Worm (Caenorhabditis elegans) whole organism, early embryonic: ENCODE measurements around the gene ung-1.

Experiments
- B0310.2 ChIP-seq: sonication (generic microtip); optimal IDR thresholded peaks from 2 replicates; lab custom pipeline; 2016; ENCODE audit warnings: mild to moderate bottlenecking, missing genetic modification characterization, missing compliant biosample characterization
- F13C5.2 ChIP-seq: sonication (generic microtip); optimal IDR thresholded peaks from 2 replicates; lab custom pipeline; 2017; ENCODE audit warnings: mild to moderate bottlenecking, missing genetic modification characterization, inconsistent platforms, missing compliant biosample characterization
- aly-1 ChIP-seq: sonication (generic microtip); optimal IDR thresholded peaks from 2 replicates; lab custom pipeline; 2016; ENCODE audit warnings: missing genetic modification characterization, missing compliant biosample characterization
- ama-1 ChIP-seq: fragments of 150-350 bp; optimal IDR thresholded peaks from 2 replicates; lab custom pipeline; 2014
- ceh-13 ChIP-seq: fragments of 200-800 bp; sonication (Bioruptor generic); optimal IDR thresholded peaks from 2 replicates; lab custom pipeline; 2018; ENCODE audit warnings: mild to moderate bottlenecking, missing genetic modification characterization, missing compliant biosample characterization
- ceh-36 ChIP-seq: sonication (generic microtip); optimal IDR thresholded peaks from 2 replicates; lab custom pipeline; 2016; ENCODE audit warnings: missing genetic modification characterization, inconsistent platforms, missing compliant biosample characterization
- ets-7 ChIP-seq: sonication (generic microtip); optimal IDR thresholded peaks from 2 replicates; lab custom pipeline; 2016; ENCODE audit warnings: missing genotype, missing genetic modification characterization, missing compliant biosample characterization
- flt-1 ChIP-seq: fragments of 200-800 bp; sonication (Bioruptor generic); IDR thresholded peaks from 2 replicates; pipeline ENCODE4 v1.3.6; 2022; ENCODE audit warnings: missing genetic modification characterization, missing compliant biosample characterization
- hmbx-1 ChIP-seq: sonication (generic microtip); optimal IDR thresholded peaks from 2 replicates; lab custom pipeline; 2016; ENCODE audit warnings: mild to moderate bottlenecking, missing genetic modification characterization, missing compliant biosample characterization
- hmg-4 ChIP-seq: fragments of 200-800 bp; sonication (Bioruptor generic); optimal IDR thresholded peaks from 2 replicates; lab custom pipeline; 2018; ENCODE audit warnings: mild to moderate bottlenecking, missing genetic modification characterization, missing compliant biosample characterization
- hnd-1 ChIP-seq: sonication (generic microtip); optimal IDR thresholded peaks from 2 replicates; lab custom pipeline; 2016; ENCODE audit warnings: missing genetic modification characterization, missing compliant biosample characterization
- pes-1 ChIP-seq: fragments of 200-800 bp; sonication (Bioruptor generic); IDR thresholded peaks from 2 replicates; pipeline ENCODE4 v1.3.6; 2022; ENCODE audit warnings: missing genetic modification reagents, missing genetic modification characterization, missing compliant biosample characterization
- scrt-1 ChIP-seq: fragments of 200-800 bp; sonication (Bioruptor generic); IDR thresholded peaks from 2 replicates; pipeline ENCODE4 v1.3.6; 2022; ENCODE audit warnings: missing genetic modification characterization, missing compliant biosample characterization
- sea-1 ChIP-seq: fragments of 200-800 bp; sonication (Bioruptor generic); conservative IDR thresholded peaks from 2 replicates; pipeline ENCODE4 v1.3.6; 2022; ENCODE audit warnings: missing genetic modification characterization, missing compliant biosample characterization
- tbx-11 ChIP-seq: fragments of 200-800 bp; sonication (Bioruptor generic); IDR thresholded peaks from 2 replicates; pipeline ENCODE4 v1.3.6; 2022; ENCODE audit warnings: missing genetic modification characterization, missing compliant biosample characterization
- tbx-37 ChIP-seq: fragments of 200-800 bp; sonication (Bioruptor generic); conservative IDR thresholded peaks from 2 replicates; pipeline ENCODE4 v1.3.6; 2022; ENCODE audit warnings: missing genetic modification reagents, missing genetic modification characterization, missing compliant biosample characterization
- tra-4 ChIP-seq: sonication (generic microtip); optimal IDR thresholded peaks from 2 replicates; lab custom pipeline; 2017; ENCODE audit warnings: missing genetic modification characterization, missing compliant biosample characterization

ung-1 gene

ce11 chrIII:11981539-11981938 is 7.6 kb upstream of the ung-1 start:
- no peak for TF ChIP-seq ama-1
- no peak for TF ChIP-seq flt-1 (GFP tag; lab: Robert Waterston, UW)
- TF ChIP-seq B0310.2 (tag; lab: Kevin White, UChicago), result no peak
- no peak for TF ChIP-seq tra-4 (tag; lab: Kevin White, UChicago)
- no peak for TF ChIP-seq ceh-13 (GFP tag; lab: Kevin White, UChicago)
- no peak for TF ChIP-seq F13C5.2 (tag; lab: Kevin White, UChicago)
- no peak for TF ChIP-seq hmg-4
- no peak for TF ChIP-seq sea-1 (GFP tag; lab: Robert Waterston, UW)
- no peak for TF ChIP-seq tbx-11 (GFP tag; lab: Robert Waterston, UW)
- no peak for TF ChIP-seq hmbx-1 (tag; lab: Kevin White, UChicago)
- TF ChIP-seq pes-1 (GFP tag; lab: Robert Waterston, UW), result no peak
- no peak for TF ChIP-seq aly-1 (tag; lab: Kevin White, UChicago)
- TF ChIP-seq ets-7, result no peak
- no peak for TF ChIP-seq ceh-36 (tag; lab: Kevin White, UChicago)
- TF ChIP-seq hnd-1 (tag; lab: Kevin White, UChicago), result no peak
- TF ChIP-seq tbx-37 (GFP tag; lab: Robert Waterston, UW), result no peak
- no peak for TF ChIP-seq scrt-1 (GFP tag; lab: Robert Waterston, UW)

- TF ChIP-seq hmbx-1 (tag; lab: Kevin White, UChicago) (no peak), sea-1 (GFP tag; lab: Robert Waterston, UW) (no peak), ceh-13 (GFP tag; lab: Kevin White, UChicago) (no peak), aly-1 (tag; lab: Kevin White, UChicago) (no peak), ceh-36 (tag; lab: Kevin White, UChicago) (no peak), scrt-1 (GFP tag; lab: Robert Waterston, UW) (no peak), tbx-37 (GFP tag; lab: Robert Waterston, UW) (no peak), hmg-4 (no peak), flt-1 (GFP tag; lab: Robert Waterston, UW) (no peak), F13C5.2 (tag; lab: Kevin White, UChicago) (no peak), hnd-1 (tag; lab: Kevin White, UChicago) (no peak), ets-7 (no peak), tra-4 (tag; lab: Kevin White, UChicago) (no peak), tbx-11 (GFP tag; lab: Robert Waterston, UW) (no peak), ama-1 (no peak), pes-1 (GFP tag; lab: Robert Waterston, UW) (no peak)
Observed at ce11 chrIII:11980743-11981142, 6.8 kb upstream of the ung-1 start.

ce11 chrIII:11978742-11979141 is 4.8 kb upstream of the ung-1 start, which contains the start of gene Y56A3A.30:
Gene Y56A3A.30, minus strand, starts transcription at chrIII:11979065.
- TF ChIP-seq sea-1 (GFP tag; lab: Robert Waterston, UW) (no peak), ceh-13 (GFP tag; lab: Kevin White, UChicago) (no peak), hmbx-1 (tag; lab: Kevin White, UChicago) (no peak), tbx-11 (GFP tag; lab: Robert Waterston, UW) (no peak), B0310.2 (tag; lab: Kevin White, UChicago) (no peak), tbx-37 (GFP tag; lab: Robert Waterston, UW) (no peak), ama-1 (no peak), aly-1 (tag; lab: Kevin White, UChicago) (no peak), flt-1 (GFP tag; lab: Robert Waterston, UW) (no peak), ceh-36 (tag; lab: Kevin White, UChicago) (no peak), tra-4 (tag; lab: Kevin White, UChicago) (no peak), ets-7 (no peak), hmg-4 (no peak), hnd-1 (tag; lab: Kevin White, UChicago) (no peak)

ce11 chrIII:11974414-11974813 is 518 bp upstream of the ung-1 start, which contains the start of gene Y56A3A.31:
Gene Y56A3A.31, plus strand, starts transcription at chrIII:11974477.
- TF ChIP-seq B0310.2 (tag; lab: Kevin White, UChicago) (no peak), flt-1 (GFP tag; lab: Robert Waterston, UW) (no peak), aly-1 (tag; lab: Kevin White, UChicago) (no peak), hmg-4 (no peak), hmbx-1 (tag; lab: Kevin White, UChicago) (no peak), scrt-1 (GFP tag; lab: Robert Waterston, UW) (no peak), ets-7 (no peak), hnd-1 (tag; lab: Kevin White, UChicago) (no peak), F13C5.2 (tag; lab: Kevin White, UChicago) (no peak), ama-1 (no peak), sea-1 (GFP tag; lab: Robert Waterston, UW) (no peak), tbx-11 (GFP tag; lab: Robert Waterston, UW) (no peak), tra-4 (tag; lab: Kevin White, UChicago) (no peak)

ce11 chrIII:11971342-11971741 is 2.6 kb downstream of the ung-1 start, which contains the start of gene Y56A3A.28:
Gene Y56A3A.28, minus strand, starts transcription at chrIII:11971374.
- TF ChIP-seq flt-1 (GFP tag; lab: Robert Waterston, UW) (no peak), scrt-1 (GFP tag; lab: Robert Waterston, UW) (no peak), hmg-4 (no peak), aly-1 (tag; lab: Kevin White, UChicago) (no peak), F13C5.2 (tag; lab: Kevin White, UChicago) (no peak), ets-7 (no peak), pes-1 (GFP tag; lab: Robert Waterston, UW) (no peak), hmbx-1 (tag; lab: Kevin White, UChicago) (no peak), ama-1 (no peak), sea-1 (GFP tag; lab: Robert Waterston, UW) (no peak), tbx-37 (GFP tag; lab: Robert Waterston, UW) (no peak), tra-4 (tag; lab: Kevin White, UChicago) (no peak), ceh-13 (GFP tag; lab: Kevin White, UChicago) (no peak), hnd-1 (tag; lab: Kevin White, UChicago) (no peak), ceh-36 (tag; lab: Kevin White, UChicago) (no peak), tbx-11 (GFP tag; lab: Robert Waterston, UW) (no peak), B0310.2 (tag; lab: Kevin White, UChicago) (no peak)

ce11 chrIII:11960080-11960479 is 13.8 kb downstream of the ung-1 start, which contains the start of gene top-3:
Gene top-3, minus strand, starts transcription at chrIII:11960180.
- TF ChIP-seq hmbx-1 (tag; lab: Kevin White, UChicago) (no peak), aly-1 (tag; lab: Kevin White, UChicago) (no peak), B0310.2 (tag; lab: Kevin White, UChicago) (no peak), tbx-37 (GFP tag; lab: Robert Waterston, UW) (no peak)
